Fruit fly (Drosophila melanogaster): ENCODE measurements around the gene Pdp1.
A peak's percentile ranks its signal among the peaks of the same experiment; 100 is the strongest.

Pdp1 gene

dm6 chr3L:7903489-7904150 is 36.5 kb upstream of the Pdp1 start (continued):
- TF ChIP-seq tin (GFP tag; optimal IDR thresholded peaks at IDR 0.05) (peak; percentile 82), CG15479 (GFP tag; optimal IDR thresholded peaks at IDR 0.05) (no peak), sug (tag; optimal IDR thresholded peaks at IDR 0.05) (no peak), CG1602 (GFP tag; optimal IDR thresholded peaks at IDR 0.05) (peak; percentile 87), Dfd (GFP tag; optimal IDR thresholded peaks at IDR 0.05) (no peak), pum (GFP tag; optimal IDR thresholded peaks at IDR 0.05) (peak; percentile 77), CG8924 (tag; optimal IDR thresholded peaks at IDR 0.05) (peak; percentile 91), Ada2b (GFP tag; IDR thresholded peaks at IDR 0.05) (peak; percentile 82), ara (GFP tag; IDR thresholded peaks at IDR 0.05) (peak; percentile 85), cad (GFP tag; optimal IDR thresholded peaks at IDR 0.05) (no peak), CG8478 (optimal IDR thresholded peaks at IDR 0.05) (no peak), Meics (GFP tag; optimal IDR thresholded peaks at IDR 0.05) (peak; percentile 73), Sry-δ (GFP tag; optimal IDR thresholded peaks at IDR 0.05) (peak; percentile 37), ssp (GFP tag; IDR thresholded peaks at IDR 0.05) (peak; percentile 65), B-H1 (GFP tag; IDR thresholded peaks at IDR 0.05) (peak; percentile 67), Pdp1 (GFP tag; optimal IDR thresholded peaks at IDR 0.05) (peak; percentile 77 to 83), D19B (GFP tag; optimal IDR thresholded peaks at IDR 0.05) (peak; percentile 56), gem (tag; optimal IDR thresholded peaks at IDR 0.05) (peak; percentile 92), CG3726 (GFP tag; IDR thresholded peaks at IDR 0.05) (peak; percentile 75; the same call in 2 of the 3 replicates), sim (GFP tag; IDR thresholded peaks at IDR 0.05) (peak; percentile 89), CG15601 (tag; optimal IDR thresholded peaks at IDR 0.05) (peak; percentile 94), gcm (GFP tag; optimal IDR thresholded peaks at IDR 0.05) (peak; percentile 84), CG18764 (GFP tag; optimal IDR thresholded peaks at IDR 0.05) (peak; percentile 86), knrl (GFP tag; IDR thresholded peaks at IDR 0.05; ENCODE audit: partially characterized antibody) (no peak), CHES-1-like (GFP tag; optimal IDR thresholded peaks at IDR 0.05) (peak; percentile 81), CG10366 (GFP tag; IDR thresholded peaks at IDR 0.05) (no peak; the same call in 1 of the 2 replicates), nau (GFP tag; optimal IDR thresholded peaks at IDR 0.05) (peak; percentile 82), bsh (GFP tag; optimal IDR thresholded peaks at IDR 0.05) (peak; percentile 40 to 96), CG13123 (GFP tag; optimal IDR thresholded peaks at IDR 0.05) (peak; percentile 77), tup (GFP tag; optimal IDR thresholded peaks at IDR 0.05) (peak; percentile 62), Myb (GFP tag; optimal IDR thresholded peaks at IDR 0.05) (peak; percentile 50), so (GFP tag; IDR thresholded peaks at IDR 0.05) (peak; percentile 82; the same call in 2 of the 3 replicates), nerfin-1 (tag; optimal IDR thresholded peaks at IDR 0.05) (peak; percentile 85), CG8290 (GFP tag; optimal IDR thresholded peaks at IDR 0.05) (peak; percentile 74), CG8290 (tag; optimal IDR thresholded peaks at IDR 0.05) (peak; percentile 32 to 48), bigmax (GFP tag; optimal IDR thresholded peaks at IDR 0.05) (no peak), CoRest (tag; optimal IDR thresholded peaks at IDR 0.05) (peak; percentile 90), CG10267 (tag; optimal IDR thresholded peaks at IDR 0.05) (peak; percentile 85), Vsx1 (GFP tag; optimal IDR thresholded peaks at IDR 0.05) (peak; percentile 69), dimm (GFP tag; IDR thresholded peaks at IDR 0.05) (peak; percentile 71), fd102C (GFP tag; optimal IDR thresholded peaks at IDR 0.05) (peak; percentile 21), ranshi (GFP tag; IDR thresholded peaks at IDR 0.05) (peak; percentile 85), emc (GFP tag; optimal IDR thresholded peaks at IDR 0.05) (peak; percentile 16), p53 (GFP tag; optimal IDR thresholded peaks at IDR 0.05) (peak; percentile 47), CG17912 (GFP tag; optimal IDR thresholded peaks at IDR 0.05) (peak; percentile 44), Mrtf (GFP tag; IDR thresholded peaks at IDR 0.05) (peak; percentile 72; the same call in 2 of the 3 replicates), CG4328 (GFP tag; optimal IDR thresholded peaks at IDR 0.05) (peak; percentile 77), CG12769 (tag; optimal IDR thresholded peaks at IDR 0.05) (peak; percentile 90), CG33557 (GFP tag; optimal IDR thresholded peaks at IDR 0.05) (peak; percentile 83), NC2β (GFP tag; optimal IDR thresholded peaks at IDR 0.05) (peak; percentile 88)
